Worm (Caenorhabditis elegans): ENCODE data around the gene unc-60.
A peak's percentile ranks its signal among the peaks of the same experiment; 100 is the strongest.

unc-60 gene

ce11 chrV:1474486-1475125, at the start of gene unc-60, which contains the start of gene F53E2.2:
TSS of gene unc-60 (plus strand) at chrV:1475086.
TSS of gene F53E2.2 (plus strand) at chrV:1475086.
- no peak for TF ChIP-seq nhr-11 (tag; optimal IDR thresholded peaks at IDR 0.05)
- TF ChIP-seq tbx-2 (tag; optimal IDR thresholded peaks at IDR 0.05): no peak
- no peak for TF ChIP-seq nhr-67 (tag; optimal IDR thresholded peaks at IDR 0.05)
- TF ChIP-seq ZK546.5 (tag; optimal IDR thresholded peaks at IDR 0.05): no peak
- TF ChIP-seq ceh-16 (tag; optimal IDR thresholded peaks at IDR 0.05): no peak
- no peak for TF ChIP-seq nhr-25 (tag; optimal IDR thresholded peaks at IDR 0.05)
- TF ChIP-seq jun-1 (tag; optimal IDR thresholded peaks at IDR 0.05): no peak
- no peak for TF ChIP-seq ceh-9 (tag; optimal IDR thresholded peaks at IDR 0.05)
- no peak for TF ChIP-seq R02D3.7 (tag; optimal IDR thresholded peaks at IDR 0.05)
- no peak for TF ChIP-seq nhr-77 (tag; optimal IDR thresholded peaks at IDR 0.05)
- peak; percentile 60 for TF ChIP-seq ama-1 (optimal IDR thresholded peaks at IDR 0.05)
- peak; percentile 21 for TF ChIP-seq fkh-10 (GFP tag; optimal IDR thresholded peaks at IDR 0.05)
- peak; percentile 10 for TF ChIP-seq elt-1 (tag; optimal IDR thresholded peaks at IDR 0.05)
- TF ChIP-seq nhr-237 (tag; optimal IDR thresholded peaks at IDR 0.05): no peak
- peak; percentile 57 for TF ChIP-seq elt-2 (tag; optimal IDR thresholded peaks at IDR 0.05)
- peak; percentile 9 for TF ChIP-seq nhr-43 (tag; optimal IDR thresholded peaks at IDR 0.05; ENCODE audit: poor library complexity, severe bottlenecking)
- peak; percentile 54 for TF ChIP-seq lsy-12 (tag; optimal IDR thresholded peaks at IDR 0.05)
- TF ChIP-seq nfya-1 (tag; optimal IDR thresholded peaks at IDR 0.05; ENCODE audit: insufficient read depth): peak; percentile 89
- TF ChIP-seq eor-1 (tag; optimal IDR thresholded peaks at IDR 0.05): no peak
- TF ChIP-seq fos-1 (tag; optimal IDR thresholded peaks at IDR 0.05): no peak
- no peak for TF ChIP-seq daf-12 (tag; optimal IDR thresholded peaks at IDR 0.05)
- no peak for TF ChIP-seq aly-2 (tag; optimal IDR thresholded peaks at IDR 0.05)
- peak; percentile 75 for TF ChIP-seq pha-4 (tag; optimal IDR thresholded peaks at IDR 0.05)
- TF ChIP-seq snpc-4 (tag; optimal IDR thresholded peaks at IDR 0.05): peak; percentile 8
- TF ChIP-seq nhr-12 (tag; optimal IDR thresholded peaks at IDR 0.05): no peak
- no peak for TF ChIP-seq sea-2 (GFP tag; optimal IDR thresholded peaks at IDR 0.05)
- no peak for TF ChIP-seq mml-1 (tag; optimal IDR thresholded peaks at IDR 0.05)
- no peak for TF ChIP-seq mdl-1 (tag; optimal IDR thresholded peaks at IDR 0.05)
- no peak for TF ChIP-seq pqm-1 (tag; optimal IDR thresholded peaks at IDR 0.05)
- no peak for TF ChIP-seq nhr-23 (tag; optimal IDR thresholded peaks at IDR 0.05)
- peak; percentile 17 for TF ChIP-seq egl-5 (tag; optimal IDR thresholded peaks at IDR 0.05)
- TF ChIP-seq ztf-4 (tag; optimal IDR thresholded peaks at IDR 0.05): no peak
- peak; percentile 92 for TF ChIP-seq hmg-11 (tag; optimal IDR thresholded peaks at IDR 0.05)
- TF ChIP-seq skn-1 (tag; optimal IDR thresholded peaks at IDR 0.05): no peak
- TF ChIP-seq lin-15B (tag; optimal IDR thresholded peaks at IDR 0.05): peak; percentile 43
- peak; percentile 24 for TF ChIP-seq lin-39 (tag; optimal IDR thresholded peaks at IDR 0.05)
- no peak for TF ChIP-seq ceh-28 (tag; optimal IDR thresholded peaks at IDR 0.05)
- TF ChIP-seq elt-3 (tag; optimal IDR thresholded peaks at IDR 0.05): no peak
- no peak for TF ChIP-seq egl-27 (tag; optimal IDR thresholded peaks at IDR 0.05)
- no peak for TF ChIP-seq nhr-28 (tag; optimal IDR thresholded peaks at IDR 0.05)
- TF ChIP-seq unc-62 (GFP tag; optimal IDR thresholded peaks at IDR 0.05): peak; percentile 47

- TF ChIP-seq fos-1 (tag; optimal IDR thresholded peaks at IDR 0.05) (no peak), nhr-28 (tag; optimal IDR thresholded peaks at IDR 0.05) (no peak), fkh-10 (GFP tag; optimal IDR thresholded peaks at IDR 0.05) (no peak), ceh-28 (tag; optimal IDR thresholded peaks at IDR 0.05) (no peak), pqm-1 (tag; optimal IDR thresholded peaks at IDR 0.05) (no peak), lin-15B (tag; optimal IDR thresholded peaks at IDR 0.05) (no peak), ama-1 (optimal IDR thresholded peaks at IDR 0.05) (no peak), zag-1 (tag; optimal IDR thresholded peaks at IDR 0.05) (no peak), nhr-237 (tag; optimal IDR thresholded peaks at IDR 0.05) (no peak), nhr-67 (tag; optimal IDR thresholded peaks at IDR 0.05) (no peak), eor-1 (tag; optimal IDR thresholded peaks at IDR 0.05) (no peak), ztf-11 (tag; optimal IDR thresholded peaks at IDR 0.05) (no peak), lin-39 (tag; optimal IDR thresholded peaks at IDR 0.05) (no peak), mml-1 (tag; optimal IDR thresholded peaks at IDR 0.05) (no peak), elt-1 (tag; optimal IDR thresholded peaks at IDR 0.05) (no peak), tbx-2 (tag; optimal IDR thresholded peaks at IDR 0.05) (no peak), snpc-4 (tag; optimal IDR thresholded peaks at IDR 0.05) (no peak), nfya-1 (tag; optimal IDR thresholded peaks at IDR 0.05; ENCODE audit: insufficient read depth) (no peak)
Observed at ce11 chrV:1425595-1425994, 49.3 kb upstream of the unc-60 start, which contains the start of gene R12A1.3. TSS of gene R12A1.3 (minus strand) at chrV:1425794.
